Fruit fly (Drosophila melanogaster) whole organism, wandering third instar larva: ENCODE results near the gene SclA.

Experiments used
- Dfd ChIP-seq: fragments of >200 bp; optimal IDR thresholded peaks from 2 replicates; lab custom pipeline; 2017; ENCODE audit warnings: missing biosample characterization, missing genetic modification characterization
- N ChIP-seq: fragments of >200 bp; optimal IDR thresholded peaks from 2 replicates; lab custom pipeline; 2018; ENCODE audit warnings: missing biosample characterization, missing external identifiers, missing genetic modification characterization
- ey ChIP-seq: fragments of 200-800 bp; sonication (Bioruptor generic); optimal IDR thresholded peaks from 2 replicates; lab custom pipeline; 2016; ENCODE audit warnings: missing biosample characterization, missing genetic modification characterization
- psq ChIP-seq: fragments of 200-800 bp; sonication (Bioruptor generic); optimal IDR thresholded peaks from 3 replicates; lab custom pipeline; 2017; ENCODE audit warnings: missing biosample characterization, mild to moderate bottlenecking, missing genetic modification characterization, moderate library complexity
- usp ChIP-seq: fragments of >200 bp; optimal IDR thresholded peaks from 2 replicates; lab custom pipeline; 2017; ENCODE audit warnings: missing biosample characterization, missing genetic modification characterization

DNA sequence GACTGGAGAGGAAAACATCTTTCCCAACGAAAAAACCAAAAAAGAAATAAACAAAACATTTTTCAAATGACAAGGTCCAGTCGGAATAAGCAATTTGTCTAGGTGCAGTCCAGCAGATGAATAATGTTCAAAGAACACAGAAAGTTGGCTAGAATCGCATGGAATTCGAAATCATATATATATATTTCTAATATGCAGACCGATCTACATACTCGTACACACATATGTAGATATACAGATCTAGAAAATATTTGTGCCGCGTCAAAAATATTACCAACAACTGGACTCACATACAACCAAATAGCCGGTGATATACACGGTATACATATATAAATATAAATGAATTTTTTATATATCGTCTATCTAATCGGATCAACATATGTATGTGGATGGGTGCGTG lies 1.9 kb downstream of the SclA start:
- TF ChIP-seq psq (GFP tag; lab: Kevin White, UChicago) (no peak), N (GFP tag; lab: Kevin White, UChicago) (no peak), ey (GFP tag; lab: Kevin White, UChicago) (no peak), usp (GFP tag; lab: Kevin White, UChicago) (no peak), Dfd (GFP tag; lab: Kevin White, UChicago) (no peak)
